Fruit fly (Drosophila melanogaster): ENCODE results near the gene RpS4.
A peak's percentile ranks its signal among the peaks of the same experiment; 100 is the strongest.

The RpS4 gene

DNA sequence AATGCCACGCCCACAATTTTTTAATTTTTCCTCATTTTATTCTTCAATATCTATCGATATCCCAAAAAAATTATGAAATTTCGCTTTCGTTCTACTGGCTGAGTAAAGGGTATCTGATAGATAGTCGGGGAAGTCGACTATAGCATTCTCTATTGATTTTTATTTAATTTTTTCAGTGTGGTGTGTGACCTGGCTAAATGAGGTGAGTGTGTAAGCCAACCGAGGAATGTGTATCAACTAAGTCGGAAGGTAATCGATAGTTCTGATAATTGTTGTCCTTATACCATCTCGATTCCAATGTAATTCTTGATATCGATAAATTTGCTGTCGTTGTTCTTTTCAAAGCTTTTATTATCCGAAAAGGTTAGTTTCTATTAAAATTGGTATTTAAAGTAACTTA lies 35.1 kb upstream of the RpS4 start, which contains the start of gene CG11263 (continued):
- TF ChIP-seq gro (GFP tag; optimal IDR thresholded peaks at IDR 0.05) (peak; percentile 66), Atf-2 (GFP tag; optimal IDR thresholded peaks at IDR 0.05) (no peak), Max (GFP tag; optimal IDR thresholded peaks at IDR 0.05) (no peak), CG17912 (GFP tag; optimal IDR thresholded peaks at IDR 0.05) (no peak), Sry-δ (GFP tag; optimal IDR thresholded peaks at IDR 0.05) (peak; percentile 94), CG31224 (GFP tag; IDR thresholded peaks at IDR 0.05) (peak; percentile 15; the same call in 1 of the 2 replicates), en (GFP tag; optimal IDR thresholded peaks at IDR 0.05) (no peak), CG16779 (GFP tag; IDR thresholded peaks at IDR 0.05) (no peak), CG3847 (GFP tag; IDR thresholded peaks at IDR 0.05) (peak; percentile 42), CG9797 (GFP tag; optimal IDR thresholded peaks at IDR 0.05) (no peak), Oaz (GFP tag; IDR thresholded peaks at IDR 0.05) (no peak), Asciz (GFP tag; optimal IDR thresholded peaks at IDR 0.05) (no peak), pros (GFP tag; optimal IDR thresholded peaks at IDR 0.05) (no peak), CG14014 (GFP tag; IDR thresholded peaks at IDR 0.05) (no peak), tll (GFP tag; optimal IDR thresholded peaks at IDR 0.05) (no peak), tx (GFP tag; optimal IDR thresholded peaks at IDR 0.05) (peak; percentile 56), CG7963 (GFP tag; IDR thresholded peaks at IDR 0.05; ENCODE audit: partially characterized antibody) (peak; percentile 93), Xrp1 (GFP tag; IDR thresholded peaks at IDR 0.05) (peak; percentile 60; the same call in 1 of the 2 replicates), run (tag; optimal IDR thresholded peaks at IDR 0.05) (no peak), Optix (GFP tag; IDR thresholded peaks at IDR 0.05) (no peak), CG43689 (GFP tag; IDR thresholded peaks at IDR 0.05) (no peak), crc (GFP tag; optimal IDR thresholded peaks at IDR 0.05) (no peak), wdn (GFP tag; IDR thresholded peaks at IDR 0.05) (no peak), CG12219 (GFP tag; optimal IDR thresholded peaks at IDR 0.05) (no peak), Vsx1 (GFP tag; optimal IDR thresholded peaks at IDR 0.05) (no peak), Xbp1 (GFP tag; optimal IDR thresholded peaks at IDR 0.05) (peak; percentile 73), Side (GFP tag; optimal IDR thresholded peaks at IDR 0.05) (peak; percentile 66), oc (tag; optimal IDR thresholded peaks at IDR 0.05) (no peak), chinmo (GFP tag; IDR thresholded peaks at IDR 0.05; ENCODE audit: partially characterized antibody) (peak; percentile 77; the same call in 2 of the 4 replicates), CG6654 (GFP tag; optimal IDR thresholded peaks at IDR 0.05) (no peak), Ptx1 (GFP tag; IDR thresholded peaks at IDR 0.05) (peak; percentile 53; the same call in 1 of the 2 replicates), CG32532 (GFP tag; IDR thresholded peaks at IDR 0.05) (peak; percentile 60), NC2β (GFP tag; optimal IDR thresholded peaks at IDR 0.05) (peak; percentile 46), CG3163 (GFP tag; optimal IDR thresholded peaks at IDR 0.05) (peak; percentile 37), yki (optimal IDR thresholded peaks at IDR 0.05) (no peak), CG3995 (GFP tag; optimal IDR thresholded peaks at IDR 0.05) (no peak), so (GFP tag; IDR thresholded peaks at IDR 0.05) (no peak), gfzf (GFP tag; optimal IDR thresholded peaks at IDR 0.05) (peak; percentile 53), wor (GFP tag; IDR thresholded peaks at IDR 0.05) (no peak), Dek (tag; optimal IDR thresholded peaks at IDR 0.05) (peak; percentile 38), nau (GFP tag; optimal IDR thresholded peaks at IDR 0.05) (no peak), CG13123 (GFP tag; optimal IDR thresholded peaks at IDR 0.05) (no peak), CG11247 (GFP tag; IDR thresholded peaks at IDR 0.05) (0 out of 2 replicates have a peak, but pooled peaks have one; percentile 37), CG13624 (GFP tag; optimal IDR thresholded peaks at IDR 0.05) (peak; percentile 65), br (optimal IDR thresholded peaks at IDR 0.05) (no peak), BtbVII (GFP tag; optimal IDR thresholded peaks at IDR 0.05) (no peak), CG8765 (GFP tag; IDR thresholded peaks at IDR 0.05) (no peak), Hsf (GFP tag; optimal IDR thresholded peaks at IDR 0.05) (peak; percentile 70), NK7.1 (GFP tag; optimal IDR thresholded peaks at IDR 0.05) (no peak), CG30431 (GFP tag; optimal IDR thresholded peaks at IDR 0.05) (peak; percentile 7), Mes4 (GFP tag; optimal IDR thresholded peaks at IDR 0.05) (no peak), luna (GFP tag; optimal IDR thresholded peaks at IDR 0.05) (peak; percentile 49), pfk (GFP tag; optimal IDR thresholded peaks at IDR 0.05) (no peak)
